Worm (Caenorhabditis elegans): ENCODE results near the gene cyp-35C1.

cyp-35C1 gene

ce11 chrV:13908916-13909176 is 10.6 kb upstream of the cyp-35C1 start, which contains the start of gene C06B3.6:
Gene C06B3.6 (minus strand): TSS chrV:13908967.
- TF ChIP-seq unc-62 (GFP tag; optimal IDR thresholded peaks at IDR 0.05) = no peak

DNA sequence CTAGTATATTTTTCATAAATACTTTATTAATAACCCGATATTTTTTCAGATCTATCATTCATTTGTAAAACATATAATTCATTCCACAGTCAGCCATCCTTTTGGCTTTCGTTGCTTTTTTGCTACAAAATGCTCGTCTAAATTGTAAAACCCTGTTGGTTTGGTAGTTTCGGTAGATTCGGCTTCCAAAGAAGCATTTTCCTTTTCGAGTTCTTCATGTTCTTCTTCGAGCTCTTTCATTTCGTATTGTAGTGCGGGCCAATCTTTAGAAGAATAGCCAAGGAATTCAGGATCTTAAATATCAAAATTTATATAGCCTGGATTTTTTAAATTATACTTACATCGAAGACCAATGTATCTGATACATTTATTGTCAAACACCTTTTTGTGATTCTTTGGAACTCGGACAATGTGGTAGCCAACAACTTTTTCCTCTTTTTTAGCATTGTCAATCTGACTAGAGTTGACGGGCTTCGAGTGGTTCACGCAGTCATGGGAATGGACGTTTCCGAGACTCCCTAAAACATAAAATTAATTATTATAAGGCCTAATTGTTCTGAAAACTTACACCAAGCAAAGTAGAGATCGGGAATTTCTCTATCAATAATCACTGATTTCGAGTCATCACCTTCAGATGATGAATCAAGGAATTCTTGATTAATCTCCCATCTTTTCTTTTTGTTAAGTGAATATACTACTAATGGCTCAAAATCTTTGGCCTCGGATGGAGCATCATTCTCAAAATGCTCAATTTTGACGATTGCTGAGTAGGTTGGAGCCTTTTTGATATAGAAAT is 10.0 kb upstream of the cyp-35C1 start:
- TF ChIP-seq unc-62 (GFP tag; optimal IDR thresholded peaks at IDR 0.05) = no peak

DNA sequence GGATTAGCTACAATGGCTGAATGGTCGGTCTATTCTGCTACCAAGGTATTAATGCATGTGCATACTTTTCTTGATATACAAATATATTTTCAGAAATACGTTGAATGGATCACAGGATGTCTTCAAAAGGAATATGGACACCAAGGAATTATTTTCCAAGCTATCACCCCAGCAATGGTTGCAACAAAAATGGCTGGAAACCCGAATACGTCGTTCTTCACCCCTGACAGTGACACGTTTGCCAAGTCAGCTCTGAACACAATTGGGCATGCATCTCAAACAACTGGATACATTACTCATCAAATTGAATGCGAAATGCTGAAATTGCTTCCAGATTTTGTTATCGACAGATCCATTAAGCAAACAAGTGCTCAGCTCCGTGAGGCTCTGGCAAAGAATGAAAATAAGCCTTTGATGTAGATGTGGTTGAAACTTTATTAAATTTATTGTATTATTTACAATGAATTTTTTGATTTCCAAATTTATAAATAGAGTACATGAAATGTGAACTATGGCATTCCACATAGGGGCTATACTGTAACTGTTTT is 9.3 kb upstream of the cyp-35C1 start:
- no peak for TF ChIP-seq unc-62 (GFP tag; optimal IDR thresholded peaks at IDR 0.05)

- TF ChIP-seq unc-62 (GFP tag; optimal IDR thresholded peaks at IDR 0.05) = no peak
Observed at ce11 chrV:13906166-13906565, 7.9 kb upstream of the cyp-35C1 start, which contains the start of gene stdh-1. Gene stdh-1 (plus strand): TSS chrV:13906492.

ce11 chrV:13904446-13904845 is 6.2 kb upstream of the cyp-35C1 start, which contains the start of gene stdh-3:
Gene stdh-3 (plus strand): TSS chrV:13904611.
- TF ChIP-seq unc-62 (GFP tag; optimal IDR thresholded peaks at IDR 0.05) = no peak

DNA sequence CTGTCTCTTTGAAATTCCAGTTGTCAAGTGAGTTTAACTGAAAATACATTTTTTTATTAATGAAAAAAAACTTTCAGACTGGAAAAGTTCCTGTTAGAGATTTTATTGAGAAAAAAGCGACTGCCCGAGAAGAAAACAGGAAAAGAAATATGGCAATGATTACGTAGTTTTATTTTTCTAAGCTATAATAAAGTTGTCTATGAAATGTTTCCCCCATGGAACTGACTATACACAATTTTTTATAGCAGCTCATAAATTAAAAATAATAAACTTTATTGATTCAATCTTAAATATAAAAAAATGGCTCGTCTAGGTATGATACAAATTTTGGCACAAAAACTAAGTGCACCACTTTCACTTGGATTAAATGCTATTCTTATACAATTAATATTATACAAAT is 4.2 kb upstream of the cyp-35C1 start, which contains the start of gene C06B3.1:
Gene C06B3.1 (plus strand): TSS at position 301 of the 400 bp plus-strand sequence.
- TF ChIP-seq unc-62 (GFP tag; optimal IDR thresholded peaks at IDR 0.05) = no peak

ce11 chrV:13899213-13899612 is 926 bp upstream of the cyp-35C1 start, which contains the start of gene oac-3:
Gene oac-3 (plus strand): TSS chrV:13899513.
- TF ChIP-seq unc-62 (GFP tag; optimal IDR thresholded peaks at IDR 0.05) = no peak

DNA sequence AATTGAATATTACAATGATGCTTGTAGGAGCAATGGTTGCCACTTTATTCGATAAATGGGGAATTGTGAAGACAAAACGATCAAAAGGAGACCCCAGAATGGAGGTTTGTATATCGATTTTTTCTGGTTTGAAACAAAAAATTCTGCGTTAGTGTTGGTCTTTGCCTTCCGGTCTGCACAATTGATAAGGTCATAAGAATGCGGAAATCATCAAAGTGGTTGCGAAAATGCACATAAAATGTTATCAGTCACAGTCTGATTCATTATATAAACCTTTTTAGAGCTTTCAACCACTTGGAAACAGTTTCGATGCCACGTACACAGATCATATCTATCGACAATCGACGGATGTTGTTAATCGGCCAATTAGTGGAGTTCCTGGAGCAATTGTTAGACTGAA is 4.7 kb downstream of the cyp-35C1 start:
- no peak for TF ChIP-seq unc-62 (GFP tag; optimal IDR thresholded peaks at IDR 0.05)

ce11 chrV:13892457-13893375 is 5.6 kb downstream of the cyp-35C1 start, which contains the start of gene sptl-3:
Gene sptl-3 (plus strand): TSS chrV:13893325.
- no peak for TF ChIP-seq unc-62 (GFP tag; optimal IDR thresholded peaks at IDR 0.05)

DNA sequence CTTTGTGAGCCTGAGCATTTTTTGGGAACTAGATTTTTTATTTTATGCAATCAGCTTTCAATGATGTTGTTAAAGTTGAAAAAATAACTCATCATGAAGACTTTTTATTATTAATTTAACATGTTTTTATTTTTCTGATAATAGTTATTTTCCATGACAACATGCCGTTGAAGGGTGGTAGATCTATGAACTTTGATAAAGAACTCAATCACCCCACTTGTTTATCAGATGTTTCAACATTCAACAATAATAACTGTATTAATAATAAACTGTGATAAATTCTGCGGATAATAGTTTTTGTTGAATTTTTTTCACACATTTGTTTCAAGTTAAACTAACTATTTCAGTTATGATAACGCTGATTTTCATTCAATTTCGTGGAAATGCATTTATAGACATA is 6.8 kb downstream of the cyp-35C1 start:
- no peak for TF ChIP-seq unc-62 (GFP tag; optimal IDR thresholded peaks at IDR 0.05)

DNA sequence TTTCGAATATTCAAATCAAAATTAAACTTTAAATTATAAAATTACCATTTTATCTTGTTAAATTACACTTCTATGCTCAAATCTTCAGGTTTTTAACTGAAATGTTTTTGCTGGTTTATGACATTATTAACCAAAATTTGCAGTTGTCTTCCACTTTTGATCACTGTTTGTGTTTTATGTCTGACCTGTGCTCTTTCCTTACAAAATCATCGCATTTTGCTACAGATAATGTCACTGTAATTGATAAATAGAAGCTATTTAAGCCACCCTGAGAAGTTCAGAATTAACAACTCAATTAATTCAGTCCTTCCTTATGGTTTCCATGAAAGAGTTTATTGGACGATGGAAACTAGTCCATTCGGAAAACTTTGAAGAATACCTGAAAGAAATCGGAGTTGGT is 7.8 kb downstream of the cyp-35C1 start, which contains the start of gene lbp-8:
Gene lbp-8 (plus strand): TSS at position 301 of the 400 bp plus-strand sequence.
- TF ChIP-seq unc-62 (GFP tag; optimal IDR thresholded peaks at IDR 0.05) = no peak

- TF ChIP-seq unc-62 (GFP tag; optimal IDR thresholded peaks at IDR 0.05) = no peak
Observed at ce11 chrV:13889516-13889915, 8.8 kb downstream of the cyp-35C1 start, which contains the start of gene spp-12. Gene spp-12 (plus strand): TSS chrV:13889816.

DNA sequence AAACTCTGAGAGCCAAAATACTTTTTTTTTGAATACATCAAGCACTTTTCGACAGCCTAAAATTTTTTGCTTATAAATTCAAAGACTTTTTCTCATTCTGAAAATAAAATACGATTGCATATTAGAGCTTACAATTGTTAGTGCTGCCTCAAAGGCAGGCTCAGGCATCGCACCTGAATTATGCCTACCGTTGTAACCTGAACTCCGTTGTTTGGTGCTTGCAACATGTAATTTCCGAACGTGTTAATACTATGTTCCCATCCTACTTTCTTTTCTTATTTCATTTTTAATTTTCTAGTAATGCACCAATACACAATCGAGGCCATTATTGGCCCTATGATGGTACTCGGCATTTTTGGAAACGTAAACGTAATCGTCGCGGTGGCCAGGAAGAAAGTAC is 10.9 kb downstream of the cyp-35C1 start, which contains the start of gene srsx-19:
Gene srsx-19 (plus strand): TSS at position 301 of the 400 bp plus-strand sequence.
- no peak for TF ChIP-seq unc-62 (GFP tag; optimal IDR thresholded peaks at IDR 0.05)

DNA sequence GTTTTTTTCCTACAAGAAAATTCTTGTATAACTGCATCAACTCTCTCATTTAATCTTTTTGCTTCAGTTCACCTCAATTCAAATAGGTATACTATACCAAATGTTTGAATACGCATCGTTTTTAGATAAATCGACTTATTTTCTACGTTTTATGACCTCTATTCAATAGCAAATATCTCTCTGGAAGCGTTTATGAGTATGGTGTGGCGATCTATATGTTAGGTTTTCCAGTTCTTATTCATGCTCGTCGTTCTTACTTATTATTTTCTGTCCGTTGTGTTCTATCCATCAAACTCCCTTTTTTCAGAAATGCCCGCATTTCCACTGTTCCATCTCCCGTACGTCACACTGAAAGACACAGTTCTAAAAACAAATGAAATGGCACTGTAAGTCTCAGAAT is 17.7 kb downstream of the cyp-35C1 start, which contains the start of gene T22G5.3:
Gene T22G5.3 (plus strand): TSS at position 301 of the 400 bp plus-strand sequence.
- TF ChIP-seq unc-62 (GFP tag; optimal IDR thresholded peaks at IDR 0.05) = no peak

DNA sequence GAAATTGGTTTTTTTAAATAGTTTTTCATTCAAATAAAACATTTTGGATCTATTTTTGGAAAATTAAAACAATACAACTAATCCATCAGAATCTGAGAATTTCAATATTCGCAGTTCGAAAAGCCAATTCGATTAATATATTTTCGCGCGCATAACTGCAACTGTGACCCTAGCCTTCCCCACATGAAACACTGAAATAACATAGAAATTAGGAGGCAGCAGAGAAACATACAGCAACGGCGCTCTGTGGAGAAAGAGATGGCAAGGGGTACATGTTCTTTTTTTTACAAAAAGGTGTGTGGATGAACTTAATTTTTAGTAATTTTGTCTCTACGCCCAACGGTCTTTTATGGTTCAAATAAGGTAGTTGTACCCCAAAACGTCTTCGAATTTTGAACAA is 18.1 kb downstream of the cyp-35C1 start:
- TF ChIP-seq unc-62 (GFP tag; optimal IDR thresholded peaks at IDR 0.05) = no peak

DNA sequence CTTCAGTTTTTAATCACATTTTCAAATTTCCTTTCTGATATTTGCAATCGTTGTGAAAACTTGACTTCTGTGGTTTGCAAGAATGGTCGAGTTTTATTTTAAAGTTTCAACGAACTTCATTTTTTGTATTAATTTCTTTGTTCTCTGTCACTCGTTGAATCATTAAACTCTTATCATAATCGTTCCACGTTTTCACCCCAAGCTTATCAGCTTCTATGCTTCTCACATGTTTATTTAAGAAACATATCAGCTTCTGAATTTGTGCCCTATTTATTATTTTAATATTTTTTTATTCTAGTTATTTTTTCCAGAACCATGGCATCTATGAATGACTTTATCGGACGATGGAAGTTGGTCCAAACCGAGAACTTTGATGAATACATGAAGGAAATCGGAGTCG is 19.0 kb downstream of the cyp-35C1 start, which contains the start of gene lbp-7:
Gene lbp-7 (plus strand): TSS at position 312 of the 400 bp plus-strand sequence.
- no peak for TF ChIP-seq unc-62 (GFP tag; optimal IDR thresholded peaks at IDR 0.05)
